Worm (Caenorhabditis elegans) whole organism, early embryonic: ENCODE measurements around the gene F48B9.8.

ENCODE experiments used
- B0310.2 ChIP-seq: sonication (generic microtip); optimal IDR thresholded peaks from 2 replicates; lab custom pipeline; 2016; ENCODE audit warnings: mild to moderate bottlenecking, missing genetic modification characterization, missing compliant biosample characterization
- F13C5.2 ChIP-seq: sonication (generic microtip); optimal IDR thresholded peaks from 2 replicates; lab custom pipeline; 2017; ENCODE audit warnings: mild to moderate bottlenecking, missing genetic modification characterization, inconsistent platforms, missing compliant biosample characterization
- aly-1 ChIP-seq: sonication (generic microtip); optimal IDR thresholded peaks from 2 replicates; lab custom pipeline; 2016; ENCODE audit warnings: missing genetic modification characterization, missing compliant biosample characterization
- ama-1 ChIP-seq: fragments of 150-350 bp; optimal IDR thresholded peaks from 2 replicates; lab custom pipeline; 2014
- ceh-13 ChIP-seq: fragments of 200-800 bp; sonication (Bioruptor generic); optimal IDR thresholded peaks from 2 replicates; lab custom pipeline; 2018; ENCODE audit warnings: mild to moderate bottlenecking, missing genetic modification characterization, missing compliant biosample characterization
- ceh-36 ChIP-seq: sonication (generic microtip); optimal IDR thresholded peaks from 2 replicates; lab custom pipeline; 2016; ENCODE audit warnings: missing genetic modification characterization, inconsistent platforms, missing compliant biosample characterization
- ets-7 ChIP-seq: sonication (generic microtip); optimal IDR thresholded peaks from 2 replicates; lab custom pipeline; 2016; ENCODE audit warnings: missing genotype, missing genetic modification characterization, missing compliant biosample characterization
- flt-1 ChIP-seq: fragments of 200-800 bp; sonication (Bioruptor generic); IDR thresholded peaks from 2 replicates; pipeline ENCODE4 v1.3.6; 2022; ENCODE audit warnings: missing genetic modification characterization, missing compliant biosample characterization
- hmbx-1 ChIP-seq: sonication (generic microtip); optimal IDR thresholded peaks from 2 replicates; lab custom pipeline; 2016; ENCODE audit warnings: mild to moderate bottlenecking, missing genetic modification characterization, missing compliant biosample characterization
- hmg-4 ChIP-seq: fragments of 200-800 bp; sonication (Bioruptor generic); optimal IDR thresholded peaks from 2 replicates; lab custom pipeline; 2018; ENCODE audit warnings: mild to moderate bottlenecking, missing genetic modification characterization, missing compliant biosample characterization
- hnd-1 ChIP-seq: sonication (generic microtip); optimal IDR thresholded peaks from 2 replicates; lab custom pipeline; 2016; ENCODE audit warnings: missing genetic modification characterization, missing compliant biosample characterization
- pes-1 ChIP-seq: fragments of 200-800 bp; sonication (Bioruptor generic); IDR thresholded peaks from 2 replicates; pipeline ENCODE4 v1.3.6; 2022; ENCODE audit warnings: missing genetic modification reagents, missing genetic modification characterization, missing compliant biosample characterization
- scrt-1 ChIP-seq: fragments of 200-800 bp; sonication (Bioruptor generic); IDR thresholded peaks from 2 replicates; pipeline ENCODE4 v1.3.6; 2022; ENCODE audit warnings: missing genetic modification characterization, missing compliant biosample characterization
- sea-1 ChIP-seq: fragments of 200-800 bp; sonication (Bioruptor generic); conservative IDR thresholded peaks from 2 replicates; pipeline ENCODE4 v1.3.6; 2022; ENCODE audit warnings: missing genetic modification characterization, missing compliant biosample characterization
- tbx-11 ChIP-seq: fragments of 200-800 bp; sonication (Bioruptor generic); IDR thresholded peaks from 2 replicates; pipeline ENCODE4 v1.3.6; 2022; ENCODE audit warnings: missing genetic modification characterization, missing compliant biosample characterization
- tbx-37 ChIP-seq: fragments of 200-800 bp; sonication (Bioruptor generic); conservative IDR thresholded peaks from 2 replicates; pipeline ENCODE4 v1.3.6; 2022; ENCODE audit warnings: missing genetic modification reagents, missing genetic modification characterization, missing compliant biosample characterization
- tra-4 ChIP-seq: sonication (generic microtip); optimal IDR thresholded peaks from 2 replicates; lab custom pipeline; 2017; ENCODE audit warnings: missing genetic modification characterization, missing compliant biosample characterization

Gene F48B9.8

ce11 chrX:2203760-2204159 lies 27.5 kb upstream of the F48B9.8 start, which contains the start of gene T24C12.3:
Gene T24C12.3, minus strand, starts transcription at chrX:2203893.
- TF ChIP-seq F13C5.2 (tag; lab: Kevin White, UChicago) = no peak
- TF ChIP-seq ets-7 (tag; lab: Kevin White, UChicago) = no peak
- no peak for TF ChIP-seq scrt-1
- no peak for TF ChIP-seq aly-1 (tag; lab: Kevin White, UChicago)
- TF ChIP-seq tbx-37 = no peak
- no peak for TF ChIP-seq ceh-36 (tag; lab: Kevin White, UChicago)
- TF ChIP-seq hnd-1 (tag; lab: Kevin White, UChicago) = no peak
- TF ChIP-seq tbx-11 (GFP tag; lab: Robert Waterston, UW) = no peak
- TF ChIP-seq ama-1 (lab: Kevin White, UChicago) = no peak
- TF ChIP-seq pes-1 (GFP tag; lab: Robert Waterston, UW) = no peak
- TF ChIP-seq tra-4 = no peak
- TF ChIP-seq flt-1 (GFP tag; lab: Robert Waterston, UW) = no peak
- TF ChIP-seq ceh-13 (GFP tag; lab: Kevin White, UChicago) = no peak
- no peak for TF ChIP-seq B0310.2 (tag; lab: Kevin White, UChicago)
- TF ChIP-seq sea-1 (GFP tag; lab: Robert Waterston, UW) = no peak

- TF ChIP-seq hmg-4 (GFP tag; lab: Kevin White, UChicago) (no peak), ets-7 (tag; lab: Kevin White, UChicago) (no peak), aly-1 (tag; lab: Kevin White, UChicago) (no peak), B0310.2 (tag; lab: Kevin White, UChicago) (no peak), ama-1 (lab: Kevin White, UChicago) (no peak), ceh-36 (tag; lab: Kevin White, UChicago) (no peak), ceh-13 (GFP tag; lab: Kevin White, UChicago) (no peak), hnd-1 (tag; lab: Kevin White, UChicago) (no peak), tbx-11 (GFP tag; lab: Robert Waterston, UW) (no peak), F13C5.2 (tag; lab: Kevin White, UChicago) (no peak), sea-1 (GFP tag; lab: Robert Waterston, UW) (no peak), flt-1 (GFP tag; lab: Robert Waterston, UW) (no peak), scrt-1 (no peak), tbx-37 (no peak), tra-4 (no peak), pes-1 (GFP tag; lab: Robert Waterston, UW) (no peak)
These were observed 22.9 kb upstream of the F48B9.8 start, which contains the start of gene T24C12.1 for ce11 chrX:2199140-2199539. Gene T24C12.1, plus strand, starts transcription at chrX:2199440.

- TF ChIP-seq ama-1 (lab: Kevin White, UChicago) (no peak), hnd-1 (tag; lab: Kevin White, UChicago) (no peak), tra-4 (no peak), scrt-1 (no peak), flt-1 (GFP tag; lab: Robert Waterston, UW) (no peak), tbx-11 (GFP tag; lab: Robert Waterston, UW) (no peak), hmbx-1 (no peak), B0310.2 (tag; lab: Kevin White, UChicago) (no peak), ceh-36 (tag; lab: Kevin White, UChicago) (no peak), ceh-13 (GFP tag; lab: Kevin White, UChicago) (no peak)
These were observed 21.2 kb upstream of the F48B9.8 start for ce11 chrX:2197444-2197843.

- no peak for TF ChIP-seq ama-1 (lab: Kevin White, UChicago)
- no peak for TF ChIP-seq hnd-1 (tag; lab: Kevin White, UChicago)
- no peak for TF ChIP-seq pes-1 (GFP tag; lab: Robert Waterston, UW)
- no peak for TF ChIP-seq sea-1 (GFP tag; lab: Robert Waterston, UW)
- TF ChIP-seq flt-1 (GFP tag; lab: Robert Waterston, UW) = no peak
- TF ChIP-seq tbx-37 = no peak
- TF ChIP-seq hmg-4 (GFP tag; lab: Kevin White, UChicago) = no peak
- no peak for TF ChIP-seq ets-7 (tag; lab: Kevin White, UChicago)
- no peak for TF ChIP-seq ceh-36 (tag; lab: Kevin White, UChicago)
- no peak for TF ChIP-seq hmbx-1
- no peak for TF ChIP-seq F13C5.2 (tag; lab: Kevin White, UChicago)
- TF ChIP-seq B0310.2 (tag; lab: Kevin White, UChicago) = no peak
- no peak for TF ChIP-seq ceh-13 (GFP tag; lab: Kevin White, UChicago)
- no peak for TF ChIP-seq scrt-1
These were observed 15.8 kb upstream of the F48B9.8 start, which contains the start of gene gap-1 for ce11 chrX:2191925-2192554. Gene gap-1, plus strand, starts transcription at chrX:2192504.

ce11 chrX:2190740-2191139 lies 14.5 kb upstream of the F48B9.8 start:
- TF ChIP-seq ets-7 (tag; lab: Kevin White, UChicago) (no peak), tbx-11 (GFP tag; lab: Robert Waterston, UW) (no peak), tra-4 (no peak), ama-1 (lab: Kevin White, UChicago) (no peak), hnd-1 (tag; lab: Kevin White, UChicago) (no peak), F13C5.2 (tag; lab: Kevin White, UChicago) (no peak), pes-1 (GFP tag; lab: Robert Waterston, UW) (no peak), hmg-4 (GFP tag; lab: Kevin White, UChicago) (no peak), hmbx-1 (no peak), tbx-37 (no peak), ceh-13 (GFP tag; lab: Kevin White, UChicago) (no peak), scrt-1 (no peak), aly-1 (tag; lab: Kevin White, UChicago) (no peak), sea-1 (GFP tag; lab: Robert Waterston, UW) (no peak), ceh-36 (tag; lab: Kevin White, UChicago) (no peak), B0310.2 (tag; lab: Kevin White, UChicago) (no peak), flt-1 (GFP tag; lab: Robert Waterston, UW) (no peak)

ce11 chrX:2188885-2189284 lies 12.7 kb upstream of the F48B9.8 start:
- TF ChIP-seq pes-1 (GFP tag; lab: Robert Waterston, UW) (no peak), B0310.2 (tag; lab: Kevin White, UChicago) (no peak), ama-1 (lab: Kevin White, UChicago) (no peak), tbx-37 (no peak), aly-1 (tag; lab: Kevin White, UChicago) (no peak), tbx-11 (GFP tag; lab: Robert Waterston, UW) (no peak), hmbx-1 (no peak), hnd-1 (tag; lab: Kevin White, UChicago) (no peak), flt-1 (GFP tag; lab: Robert Waterston, UW) (no peak)
